Worm (Caenorhabditis elegans) whole organism, mixed stage, embryonic: ENCODE measurements around the gene egl-3.

Source experiments
- M03D4.4 ChIP-seq: sonication (generic microtip); optimal IDR thresholded peaks from 2 replicates; lab custom pipeline; 2017; ENCODE audit warnings: mild to moderate bottlenecking, missing genetic modification characterization, missing compliant biosample characterization
- bed-3 ChIP-seq: fragments of 200-800 bp; sonication (Bioruptor generic); optimal IDR thresholded peaks from 3 replicates; lab custom pipeline; 2018; ENCODE audit warnings: mild to moderate bottlenecking, missing genetic modification characterization, moderate library complexity, missing compliant biosample characterization
- blmp-1 ChIP-seq: fragments of 150-350 bp; optimal IDR thresholded peaks from 2 replicates; lab custom pipeline; 2014; ENCODE audit warnings: missing biosample characterization, missing genetic modification characterization
- ceh-43 ChIP-seq: fragments of 200-800 bp; sonication (Bioruptor generic); optimal IDR thresholded peaks from 2 replicates; lab custom pipeline; 2018; ENCODE audit warnings: mild to moderate bottlenecking, missing genetic modification characterization, moderate library complexity, missing compliant biosample characterization
- ceh-83 ChIP-seq: fragments of 200-800 bp; sonication (Bioruptor generic); optimal IDR thresholded peaks from 2 replicates; lab custom pipeline; 2018; ENCODE audit warnings: mild to moderate bottlenecking, missing genetic modification characterization, missing compliant biosample characterization
- ces-1 ChIP-seq: fragments of 150-350 bp; optimal IDR thresholded peaks from 2 replicates; lab custom pipeline; 2014; ENCODE audit warnings: missing biosample characterization, missing genetic modification reagents, missing genetic modification characterization
- cnd-1 ChIP-seq: fragments of 200-800 bp; sonication (Bioruptor generic); optimal IDR thresholded peaks from 2 replicates; lab custom pipeline; 2018; ENCODE audit warnings: mild to moderate bottlenecking, missing genetic modification characterization, missing compliant biosample characterization
- drap-1 ChIP-seq: fragments of 200-800 bp; sonication (Bioruptor generic); optimal IDR thresholded peaks from 3 replicates; lab custom pipeline; 2018; ENCODE audit warnings: mild to moderate bottlenecking, missing genetic modification characterization, missing compliant biosample characterization
- elt-1 ChIP-seq: sonication (generic microtip); optimal IDR thresholded peaks from 2 replicates; lab custom pipeline; 2017; ENCODE audit warnings: missing genetic modification characterization, mild to moderate bottlenecking, missing compliant biosample characterization, antibody characterized with exemption, moderate library complexity, borderline replicate concordance; ENCODE audit not compliant: insufficient read depth
- elt-3 ChIP-seq: fragments of 150-350 bp; optimal IDR thresholded peaks from 2 replicates; lab custom pipeline; 2014; ENCODE audit warnings: missing biosample characterization, missing genetic modification characterization
- flh-1 ChIP-seq: fragments of 200-800 bp; sonication (Bioruptor generic); optimal IDR thresholded peaks from 2 replicates; lab custom pipeline; 2018; ENCODE audit warnings: mild to moderate bottlenecking, missing genetic modification characterization, moderate library complexity, missing compliant biosample characterization
- ham-2 ChIP-seq: fragments of 200-800 bp; sonication (Bioruptor generic); optimal IDR thresholded peaks from 2 replicates; lab custom pipeline; 2018; ENCODE audit warnings: mild to moderate bottlenecking, missing genetic modification characterization, missing compliant biosample characterization
- hlh-1 ChIP-seq: fragments of 150-350 bp; optimal IDR thresholded peaks from 2 replicates; lab custom pipeline; 2014; ENCODE audit warnings: missing biosample characterization, missing genetic modification reagents, missing genetic modification characterization
- lin-32 ChIP-seq: fragments of 200-800 bp; sonication (Bioruptor generic); optimal IDR thresholded peaks from 2 replicates; lab custom pipeline; 2018; ENCODE audit warnings: mild to moderate bottlenecking, missing genetic modification characterization, missing compliant biosample characterization
- lsy-2 ChIP-seq: fragments of 150-350 bp; optimal IDR thresholded peaks from 2 replicates; lab custom pipeline; 2014; ENCODE audit warnings: missing biosample characterization, missing genetic modification characterization
- mab-5 ChIP-seq: fragments of 150-350 bp; optimal IDR thresholded peaks from 2 replicates; lab custom pipeline; 2014; ENCODE audit warnings: missing biosample characterization, missing genetic modification characterization
- mep-1 ChIP-seq: fragments of 150-350 bp; optimal IDR thresholded peaks from 2 replicates; lab custom pipeline; 2017; ENCODE audit warnings: missing biosample characterization, missing genetic modification reagents, missing genetic modification characterization, inconsistent platforms
- mls-2 ChIP-seq: sonication (generic microtip); optimal IDR thresholded peaks from 2 replicates; lab custom pipeline; 2016; ENCODE audit warnings: mild to moderate bottlenecking, missing genetic modification characterization, moderate library complexity, missing compliant biosample characterization
- nhr-12 ChIP-seq: fragments of 150-350 bp; optimal IDR thresholded peaks from 2 replicates; lab custom pipeline; 2014; ENCODE audit warnings: missing biosample characterization, missing genetic modification characterization
- nhr-2 ChIP-seq: fragments of 150-350 bp; optimal IDR thresholded peaks from 2 replicates; lab custom pipeline; 2014; ENCODE audit warnings: missing biosample characterization, missing genetic modification characterization
- nhr-237 ChIP-seq: fragments of 150-350 bp; optimal IDR thresholded peaks from 2 replicates; lab custom pipeline; 2014; ENCODE audit warnings: missing biosample characterization, missing genetic modification characterization
- nhr-28 ChIP-seq: fragments of 150-350 bp; optimal IDR thresholded peaks from 2 replicates; lab custom pipeline; 2014; ENCODE audit warnings: missing biosample characterization, missing genetic modification characterization
- sem-2 ChIP-seq: fragments of 200-800 bp; sonication (Bioruptor generic); optimal IDR thresholded peaks from 2 replicates; lab custom pipeline; 2018; ENCODE audit warnings: mild to moderate bottlenecking, missing genetic modification characterization, missing compliant biosample characterization
- tbx-8 ChIP-seq: fragments of 200-800 bp; sonication (Bioruptor generic); optimal IDR thresholded peaks from 2 replicates; lab custom pipeline; 2018; ENCODE audit warnings: mild to moderate bottlenecking, missing genetic modification characterization, moderate library complexity, missing compliant biosample characterization
- unc-120 ChIP-seq: sonication (generic microtip); optimal IDR thresholded peaks from 2 replicates; lab custom pipeline; 2017; ENCODE audit warnings: missing genetic modification characterization, missing compliant biosample characterization; ENCODE audit not compliant: poor library complexity, severe bottlenecking
- unc-62 ChIP-seq: fragments of 150-350 bp; optimal IDR thresholded peaks from 2 replicates; lab custom pipeline; 2014; ENCODE audit warnings: missing biosample characterization, missing genetic modification reagents, missing genetic modification characterization
- zip-8 ChIP-seq: fragments of 150-350 bp; optimal IDR thresholded peaks from 2 replicates; lab custom pipeline; 2014; ENCODE audit warnings: missing biosample characterization, missing genetic modification characterization
- ztf-11 ChIP-seq: fragments of 150-350 bp; optimal IDR thresholded peaks from 2 replicates; lab custom pipeline; 2014; ENCODE audit warnings: missing biosample characterization, missing genetic modification characterization

egl-3 gene

DNA sequence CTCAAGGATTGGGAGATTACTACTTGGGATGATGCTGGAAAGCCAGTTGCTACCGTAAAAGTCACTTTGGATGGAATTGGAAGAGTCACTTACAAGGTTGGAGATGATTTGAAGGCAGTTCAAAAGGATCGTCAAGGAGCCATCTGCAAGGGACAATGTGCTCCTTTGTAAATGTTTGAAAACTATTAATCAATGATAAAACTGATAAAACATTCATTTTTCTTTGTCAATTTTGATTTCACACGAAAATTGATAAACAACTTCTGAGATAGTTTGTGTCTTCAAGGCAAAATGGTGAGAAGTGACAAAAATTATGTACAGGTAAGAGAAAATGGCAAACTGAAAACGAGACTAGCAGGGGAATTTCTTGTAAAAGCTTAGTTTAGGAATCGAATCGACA is 28.8 kb upstream of the egl-3 start:
- TF ChIP-seq nhr-2 = no peak
- no peak for TF ChIP-seq lin-32 (GFP tag; lab: Kevin White, UChicago)
- no peak for TF ChIP-seq mab-5 (tag; lab: Kevin White, UChicago)
- TF ChIP-seq mep-1 (tag; lab: Kevin White, UChicago) = no peak
- no peak for TF ChIP-seq flh-1 (GFP tag; lab: Kevin White, UChicago)
- no peak for TF ChIP-seq lsy-2
- TF ChIP-seq ces-1 = no peak
- no peak for TF ChIP-seq elt-1
- TF ChIP-seq hlh-1 (tag; lab: Kevin White, UChicago) = no peak
- no peak for TF ChIP-seq bed-3 (GFP tag; lab: Kevin White, UChicago)
- no peak for TF ChIP-seq cnd-1 (tag; lab: Kevin White, UChicago)
- TF ChIP-seq ham-2 (GFP tag; lab: Kevin White, UChicago) = no peak
- TF ChIP-seq drap-1 (GFP tag; lab: Kevin White, UChicago) = no peak
- TF ChIP-seq unc-62 (GFP tag; lab: Kevin White, UChicago) = no peak
- no peak for TF ChIP-seq nhr-12 (tag; lab: Kevin White, UChicago)
- no peak for TF ChIP-seq nhr-28 (tag; lab: Kevin White, UChicago)
- no peak for TF ChIP-seq M03D4.4 (tag; lab: Kevin White, UChicago)
- TF ChIP-seq ztf-11 (tag; lab: Kevin White, UChicago) = no peak
- no peak for TF ChIP-seq unc-120 (tag; lab: Kevin White, UChicago)
- no peak for TF ChIP-seq ceh-83 (GFP tag; lab: Kevin White, UChicago)

DNA sequence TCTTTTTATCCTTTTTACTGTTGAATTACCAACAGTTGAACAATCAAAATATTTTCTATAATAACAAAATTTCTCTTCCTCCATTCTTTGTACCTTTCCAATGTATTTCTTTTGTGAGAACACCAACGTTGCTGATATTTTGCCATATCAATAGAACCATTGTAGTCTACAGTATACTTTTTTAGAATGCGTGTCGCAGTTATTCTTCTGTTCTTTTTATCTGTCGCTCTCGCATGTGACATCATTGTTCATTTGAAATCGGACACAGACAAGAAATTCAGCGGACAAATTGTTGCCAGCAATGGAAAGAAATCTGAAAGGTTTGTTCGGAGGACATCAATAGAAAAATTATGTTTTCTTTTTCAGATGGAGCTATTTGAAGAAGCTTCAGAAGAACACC is 28.4 kb upstream of the egl-3 start, which contains the start of gene ZK856.7:
Gene ZK856.7, plus strand, starts transcription at position 186 of the 400 bp plus-strand sequence.
- no peak for TF ChIP-seq nhr-12 (tag; lab: Kevin White, UChicago)
- TF ChIP-seq bed-3 (GFP tag; lab: Kevin White, UChicago) = no peak
- no peak for TF ChIP-seq hlh-1 (tag; lab: Kevin White, UChicago)

DNA sequence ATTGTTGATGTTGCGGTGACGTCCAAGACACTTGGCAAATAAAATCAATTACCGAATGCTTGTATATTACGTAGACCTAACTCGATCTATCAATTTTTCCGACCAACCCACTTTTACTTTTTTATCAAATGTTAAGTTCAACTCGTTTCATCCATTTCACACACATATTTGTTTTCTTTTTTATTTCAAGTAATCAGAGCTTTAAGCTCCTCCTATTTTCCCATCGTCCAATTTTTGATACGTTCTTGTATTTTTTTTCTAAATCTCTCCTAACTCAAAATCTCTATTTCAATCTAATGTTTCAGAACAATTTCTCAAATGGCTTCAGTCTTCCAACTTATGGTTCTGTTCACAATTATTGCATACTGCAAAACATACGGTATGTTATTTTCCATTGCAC is 24.8 kb upstream of the egl-3 start, which contains the start of gene ZK856.6:
Gene ZK856.6, plus strand, starts transcription at position 301 of the 400 bp plus-strand sequence.
- TF ChIP-seq blmp-1 (no peak), nhr-12 (tag; lab: Kevin White, UChicago) (no peak)
- TF ChIP-seq, all 35 proteins: peak for 0

DNA sequence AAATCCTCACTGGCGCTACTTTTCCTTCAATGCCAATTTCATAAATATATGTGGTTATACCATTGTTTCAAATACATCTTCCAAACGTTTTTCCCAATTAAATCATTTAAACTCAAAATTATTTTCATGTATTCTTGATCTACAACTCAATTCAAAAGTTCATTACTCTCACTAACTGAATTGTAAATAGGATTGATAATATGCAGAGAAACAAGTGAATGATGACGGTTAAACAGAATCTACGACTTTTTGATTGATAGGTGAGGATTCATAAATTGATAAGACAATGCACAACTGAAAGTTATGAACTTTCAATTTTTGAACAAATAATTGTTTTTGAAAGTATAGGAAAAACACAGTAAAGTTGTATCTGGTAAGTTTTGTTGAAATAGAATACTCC is 17.7 kb upstream of the egl-3 start:
- TF ChIP-seq tbx-8 (GFP tag; lab: Kevin White, UChicago) (no peak), ces-1 (no peak), zip-8 (no peak), ceh-43 (GFP tag; lab: Kevin White, UChicago) (no peak), sem-2 (GFP tag; lab: Kevin White, UChicago) (no peak), mls-2 (tag; lab: Kevin White, UChicago) (no peak), elt-3 (tag; lab: Kevin White, UChicago) (no peak), lin-32 (GFP tag; lab: Kevin White, UChicago) (no peak), ztf-11 (tag; lab: Kevin White, UChicago) (no peak)

DNA sequence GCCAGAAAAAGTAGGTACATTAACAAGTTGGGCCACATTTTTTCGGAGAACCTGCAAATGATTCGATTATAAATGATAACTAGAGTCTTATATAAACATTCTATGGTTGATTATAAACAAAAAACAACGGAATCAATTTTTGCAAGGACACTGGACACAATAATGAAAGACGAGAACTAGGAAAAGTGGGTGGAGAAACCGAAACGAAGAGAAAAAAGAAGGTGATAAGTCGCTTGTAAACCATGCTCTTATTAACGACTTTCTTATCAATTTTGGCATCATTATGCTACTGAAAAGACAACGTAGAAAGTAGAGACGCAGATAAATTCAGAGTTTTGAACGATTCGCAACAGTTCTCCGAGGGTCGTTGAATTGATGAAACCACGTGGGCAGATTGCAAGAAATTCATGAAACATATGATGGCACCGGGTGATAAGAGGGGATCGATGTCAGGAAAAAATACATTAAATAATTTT is 16.6 kb upstream of the egl-3 start, which contains the start of gene ZK856.5:
Gene ZK856.5, minus strand, starts transcription at position 51 of the 476 bp plus-strand sequence.
- TF ChIP-seq mab-5 (tag; lab: Kevin White, UChicago) (no peak), hlh-1 (tag; lab: Kevin White, UChicago) (no peak), nhr-237 (tag; lab: Kevin White, UChicago) (no peak), elt-1 (no peak), ztf-11 (tag; lab: Kevin White, UChicago) (no peak), zip-8 (no peak), nhr-2 (no peak)

DNA sequence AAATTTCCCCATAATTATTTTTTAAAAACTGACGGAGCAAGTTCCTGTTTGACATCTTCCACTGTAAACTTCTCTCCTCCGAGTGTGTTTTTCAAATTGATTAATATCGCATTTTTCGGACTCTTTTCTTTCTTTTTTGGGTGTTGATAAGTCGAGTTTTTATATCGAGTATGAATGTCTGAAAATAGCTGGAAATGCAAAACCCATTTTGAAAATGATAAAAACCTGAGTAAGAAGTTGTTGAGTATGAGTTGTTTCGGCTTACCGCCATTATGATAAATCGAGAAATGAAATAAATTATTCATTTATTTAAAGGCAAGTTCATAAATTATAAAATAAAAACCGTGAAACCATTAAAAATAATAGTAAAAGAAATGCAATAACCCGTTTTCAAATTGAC is 12.2 kb upstream of the egl-3 start, which contains the start of gene ZK856.18:
Gene ZK856.18, minus strand, starts transcription at position 289 of the 400 bp plus-strand sequence.
- TF ChIP-seq ham-2 (GFP tag; lab: Kevin White, UChicago) = no peak
- TF ChIP-seq mep-1 (tag; lab: Kevin White, UChicago) = no peak
- no peak for TF ChIP-seq nhr-28 (tag; lab: Kevin White, UChicago)
- TF ChIP-seq lsy-2 = no peak
- no peak for TF ChIP-seq hlh-1 (tag; lab: Kevin White, UChicago)
- TF ChIP-seq cnd-1 (tag; lab: Kevin White, UChicago) = no peak
- TF ChIP-seq mls-2 (tag; lab: Kevin White, UChicago) = no peak
- no peak for TF ChIP-seq M03D4.4 (tag; lab: Kevin White, UChicago)
- no peak for TF ChIP-seq ces-1
- TF ChIP-seq lin-32 (GFP tag; lab: Kevin White, UChicago) = no peak
- TF ChIP-seq unc-62 (GFP tag; lab: Kevin White, UChicago) = no peak
- TF ChIP-seq ceh-43 (GFP tag; lab: Kevin White, UChicago) = no peak
- no peak for TF ChIP-seq bed-3 (GFP tag; lab: Kevin White, UChicago)
